Fruit fly (Drosophila melanogaster): ENCODE measurements around the gene CG13893.

Gene CG13893

dm6 chr3L:557294-557693 is 46.5 kb downstream of the CG13893 start:
- TF ChIP-seq noc (tag; optimal IDR thresholded peaks at IDR 0.05), result no peak

DNA sequence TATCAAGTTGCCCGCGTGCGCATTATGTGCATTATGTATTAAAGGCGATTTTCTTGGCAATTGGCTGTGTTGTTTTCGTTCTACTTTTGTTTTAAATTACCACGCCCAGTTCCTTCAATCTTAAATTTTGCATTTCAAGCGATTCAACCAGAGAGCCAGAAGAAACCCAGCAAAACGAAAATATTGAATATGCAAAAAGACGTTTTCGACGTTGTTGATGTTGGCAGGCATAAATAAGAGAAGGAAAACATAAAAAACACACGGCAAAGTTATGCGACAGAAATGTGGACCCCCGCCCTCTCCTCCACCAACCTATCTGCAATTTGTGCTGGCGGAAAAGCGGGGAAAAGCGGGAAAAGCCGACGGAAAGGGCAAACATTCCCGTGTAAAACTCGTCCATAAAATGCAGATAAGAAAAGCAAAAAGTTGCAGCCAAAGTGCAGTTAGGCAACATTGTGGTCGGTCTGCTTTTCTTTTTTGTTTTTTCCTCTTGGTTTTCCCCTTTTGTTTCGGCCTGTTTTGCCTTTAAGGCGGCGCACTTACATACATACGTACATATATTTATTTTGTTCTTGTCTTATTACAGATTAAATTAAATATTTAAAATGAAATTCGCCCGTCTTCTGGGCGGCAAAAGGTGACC is 47.8 kb downstream of the CG13893 start:
- no peak for TF ChIP-seq noc (tag; optimal IDR thresholded peaks at IDR 0.05)

- no peak for TF ChIP-seq noc (tag; optimal IDR thresholded peaks at IDR 0.05)
These were observed 48.5 kb downstream of the CG13893 start for dm6 chr3L:555326-555725.

- TF ChIP-seq noc (tag; optimal IDR thresholded peaks at IDR 0.05), result no peak
These were observed 49.2 kb downstream of the CG13893 start for dm6 chr3L:554577-554976.

- peak; percentile 78 for TF ChIP-seq noc (tag; optimal IDR thresholded peaks at IDR 0.05)
These were observed 50.9 kb downstream of the CG13893 start for dm6 chr3L:552950-553349.

DNA sequence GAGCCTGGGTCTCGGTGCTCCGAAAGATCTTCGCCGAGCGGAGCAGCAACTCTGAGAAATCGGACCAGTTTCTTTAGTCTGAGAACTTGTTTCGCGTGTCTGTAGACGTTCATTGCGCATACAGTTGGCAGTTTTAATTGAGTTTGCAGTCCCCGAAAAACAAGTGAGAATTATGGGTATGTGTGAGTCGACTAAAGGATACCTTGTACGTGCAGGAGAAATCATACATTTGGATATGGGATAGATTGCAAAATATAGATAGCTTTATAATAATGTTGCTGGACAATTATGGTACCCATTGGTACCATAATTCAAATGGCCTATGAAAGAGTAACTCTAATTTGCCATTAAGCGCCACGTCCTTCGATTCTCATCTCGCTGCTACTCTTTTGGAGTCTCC is 51.4 kb downstream of the CG13893 start:
- TF ChIP-seq noc (tag; optimal IDR thresholded peaks at IDR 0.05), result no peak

DNA sequence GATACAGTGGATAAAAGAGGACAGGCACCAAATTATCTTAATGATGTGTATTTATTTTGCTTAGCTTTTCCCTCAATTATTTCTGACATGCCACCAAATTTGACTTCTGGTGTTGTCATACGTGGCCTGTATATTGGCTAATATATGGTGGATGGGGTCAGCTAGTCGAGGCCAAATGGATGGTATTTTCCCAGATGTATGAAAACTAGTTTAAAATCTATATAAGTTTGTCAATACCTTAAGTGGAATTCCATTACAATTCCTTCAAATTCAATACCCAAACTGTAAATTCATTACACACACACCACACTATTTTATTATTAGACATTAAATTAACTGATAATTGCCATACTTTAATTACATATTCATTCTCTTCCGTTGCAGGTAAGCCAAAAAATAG is 52.0 kb downstream of the CG13893 start:
- no peak for TF ChIP-seq noc (tag; optimal IDR thresholded peaks at IDR 0.05)

DNA sequence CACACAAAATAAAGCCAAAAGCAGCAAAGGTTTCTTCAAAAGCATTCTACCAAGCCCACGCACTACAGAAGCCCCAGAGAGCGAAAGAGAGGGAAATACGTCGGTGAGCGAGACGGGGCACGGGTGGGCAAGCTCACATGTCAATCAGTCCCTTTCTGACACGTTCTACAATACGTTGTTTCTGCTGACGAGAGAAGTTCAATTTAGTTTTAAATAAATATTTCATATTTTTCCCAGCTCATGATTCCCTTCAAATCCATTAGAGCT is 53.0 kb downstream of the CG13893 start:
- TF ChIP-seq noc (tag; optimal IDR thresholded peaks at IDR 0.05), result no peak

- no peak for TF ChIP-seq noc (tag; optimal IDR thresholded peaks at IDR 0.05)
These were observed 53.6 kb downstream of the CG13893 start for dm6 chr3L:550082-550827.
